Worm (Caenorhabditis elegans) whole organism, L2 larva: ENCODE measurements around the gene C33D9.3.

Experiments used
- C34F6.9 ChIP-seq: fragments of 150-350 bp; optimal IDR thresholded peaks from 2 replicates; lab custom pipeline; 2014; ENCODE audit warnings: missing biosample characterization, missing genetic modification characterization
- F13H6.1 ChIP-seq: sonication (generic microtip); optimal IDR thresholded peaks from 2 replicates; lab custom pipeline; 2016; ENCODE audit warnings: missing genetic modification characterization, missing compliant biosample characterization
- alr-1 ChIP-seq: fragments of 150-350 bp; optimal IDR thresholded peaks from 2 replicates; lab custom pipeline; 2014; ENCODE audit warnings: missing biosample characterization, missing genetic modification characterization
- ama-1 ChIP-seq: fragments of 150-350 bp; optimal IDR thresholded peaks from 2 replicates; lab custom pipeline; 2018; ENCODE audit warnings: inconsistent platforms
- ceh-16 ChIP-seq: fragments of 150-350 bp; optimal IDR thresholded peaks from 2 replicates; lab custom pipeline; 2014; ENCODE audit warnings: missing biosample characterization, missing genetic modification characterization
- ceh-82 ChIP-seq: fragments of 150-350 bp; optimal IDR thresholded peaks from 2 replicates; lab custom pipeline; 2014; ENCODE audit warnings: missing biosample characterization, missing genetic modification characterization
- crh-2 ChIP-seq: sonication (generic microtip); optimal IDR thresholded peaks from 2 replicates; lab custom pipeline; 2017; ENCODE audit warnings: missing biosample characterization, missing genetic modification characterization
- dmd-4 ChIP-seq: sonication (generic microtip); optimal IDR thresholded peaks from 2 replicates; lab custom pipeline; 2017; ENCODE audit warnings: missing biosample characterization, missing genetic modification characterization
- egl-27 ChIP-seq: sonication (generic microtip); optimal IDR thresholded peaks from 3 replicates; lab custom pipeline; 2017; ENCODE audit warnings: missing biosample characterization, missing genetic modification reagents, missing genetic modification characterization
- elt-1 ChIP-seq: fragments of 150-350 bp; optimal IDR thresholded peaks from 2 replicates; lab custom pipeline; 2014; ENCODE audit warnings: missing biosample characterization, missing genetic modification characterization
- elt-3 ChIP-seq: sonication (generic microtip); optimal IDR thresholded peaks from 2 replicates; lab custom pipeline; 2017; ENCODE audit warnings: missing biosample characterization, missing genetic modification characterization
- fos-1 ChIP-seq: fragments of 150-350 bp; optimal IDR thresholded peaks from 2 replicates; lab custom pipeline; 2014; ENCODE audit warnings: missing biosample characterization, missing genetic modification characterization
- lin-11 ChIP-seq: fragments of 150-350 bp; sonication (generic microtip); optimal IDR thresholded peaks from 2 replicates; lab custom pipeline; 2014; ENCODE audit warnings: missing biosample characterization, missing genetic modification characterization, inconsistent platforms, mixed read lengths
- lin-13 ChIP-seq: fragments of 150-350 bp; optimal IDR thresholded peaks from 2 replicates; lab custom pipeline; 2014; ENCODE audit warnings: missing biosample characterization, missing genetic modification reagents, missing genetic modification characterization
- lin-39 ChIP-seq: fragments of 150-350 bp; optimal IDR thresholded peaks from 2 replicates; lab custom pipeline; 2014; ENCODE audit warnings: missing biosample characterization, missing genetic modification reagents, missing genetic modification characterization
- lsy-2 ChIP-seq, 2 experiments: fragments of 150-350 bp in 1 of 2; sonication (generic microtip) in 1 of 2; optimal IDR thresholded peaks; 2 replicates each; lab custom pipeline; 2014 to 2017; ENCODE audit warnings: missing biosample characterization in 2 of 2, missing genetic modification characterization in 2 of 2
- mab-5 ChIP-seq: fragments of 150-350 bp; optimal IDR thresholded peaks from 2 replicates; lab custom pipeline; 2014; ENCODE audit warnings: missing biosample characterization, missing genetic modification characterization
- mbf-1 ChIP-seq: sonication (generic microtip); optimal IDR thresholded peaks from 2 replicates; lab custom pipeline; 2017; ENCODE audit warnings: missing biosample characterization, missing genetic modification characterization
- nhr-10 ChIP-seq: sonication (generic microtip); optimal IDR thresholded peaks from 2 replicates; lab custom pipeline; 2017; ENCODE audit warnings: missing biosample characterization, missing genetic modification characterization
- nhr-129 ChIP-seq: fragments of 150-350 bp; optimal IDR thresholded peaks from 2 replicates; lab custom pipeline; 2014; ENCODE audit warnings: missing biosample characterization, missing genetic modification characterization
- nhr-21 ChIP-seq: fragments of 150-350 bp; optimal IDR thresholded peaks from 2 replicates; lab custom pipeline; 2014; ENCODE audit warnings: missing biosample characterization, missing genetic modification characterization
- nhr-23 ChIP-seq: fragments of 150-350 bp; optimal IDR thresholded peaks from 2 replicates; lab custom pipeline; 2014; ENCODE audit warnings: missing biosample characterization, missing genetic modification reagents, missing genetic modification characterization
- nhr-237 ChIP-seq: fragments of 150-350 bp; optimal IDR thresholded peaks from 2 replicates; lab custom pipeline; 2014; ENCODE audit warnings: missing biosample characterization, missing genetic modification characterization
- nhr-25 ChIP-seq: fragments of 150-350 bp; sonication (generic microtip); optimal IDR thresholded peaks from 3 replicates; lab custom pipeline; 2014; ENCODE audit warnings: missing biosample characterization, missing genetic modification characterization
- nhr-6 ChIP-seq: fragments of 150-350 bp; optimal IDR thresholded peaks from 2 replicates; lab custom pipeline; 2014; ENCODE audit warnings: missing biosample characterization, missing genetic modification characterization
- nhr-77 ChIP-seq: fragments of 150-350 bp; optimal IDR thresholded peaks from 2 replicates; lab custom pipeline; 2014; ENCODE audit warnings: missing biosample characterization, missing genetic modification characterization
- peb-1 ChIP-seq: fragments of 150-350 bp; optimal IDR thresholded peaks from 2 replicates; lab custom pipeline; 2014; ENCODE audit warnings: missing biosample characterization, missing genetic modification characterization
- sma-3 ChIP-seq: sonication (generic microtip); optimal IDR thresholded peaks from 2 replicates; lab custom pipeline; 2016; ENCODE audit warnings: missing genetic modification reagents, missing genetic modification characterization, missing compliant biosample characterization
- sma-9 ChIP-seq, 2 experiments: fragments of 150-350 bp in 1 of 2; sonication (generic microtip) in 1 of 2; optimal IDR thresholded peaks; 2 replicates each; lab custom pipeline; 2014 to 2016; ENCODE audit warnings: missing genetic modification characterization in 2 of 2, mild to moderate bottlenecking in 1 of 2, missing biosample characterization in 1 of 2, missing compliant biosample characterization in 1 of 2, missing genetic modification reagents in 1 of 2, moderate library complexity in 1 of 2
- snpc-4 ChIP-seq: fragments of 150-350 bp; optimal IDR thresholded peaks from 2 replicates; lab custom pipeline; 2014; ENCODE audit warnings: missing biosample characterization, missing genetic modification characterization
- unc-55 ChIP-seq: fragments of 150-350 bp; sonication (generic microtip); optimal IDR thresholded peaks from 3 replicates; lab custom pipeline; 2014; ENCODE audit warnings: missing biosample characterization, missing genetic modification reagents, missing genetic modification characterization
- unc-62 ChIP-seq: fragments of 150-350 bp; optimal IDR thresholded peaks from 2 replicates; lab custom pipeline; 2014; ENCODE audit warnings: missing biosample characterization, missing genetic modification reagents, missing genetic modification characterization
- zag-1 ChIP-seq: fragments of 150-350 bp; optimal IDR thresholded peaks from 2 replicates; lab custom pipeline; 2014; ENCODE audit warnings: missing biosample characterization, missing genetic modification characterization
- ztf-1 ChIP-seq: fragments of 200-800 bp; sonication (Bioruptor generic); conservative IDR thresholded peaks from 2 replicates; pipeline ENCODE4 v1.3.6; 2022; ENCODE audit warnings: missing genetic modification characterization, missing compliant biosample characterization
- ztf-11 ChIP-seq: sonication (generic microtip); optimal IDR thresholded peaks from 2 replicates; lab custom pipeline; 2017; ENCODE audit warnings: missing biosample characterization, missing genetic modification characterization
- ztf-4 ChIP-seq: fragments of 150-350 bp; optimal IDR thresholded peaks from 2 replicates; lab custom pipeline; 2014; ENCODE audit warnings: missing biosample characterization, missing genetic modification characterization

C33D9.3 gene

ce11 chrIV:8758620-8759019 is 34.1 kb downstream of the C33D9.3 start (continued):
- TF ChIP-seq ztf-11 (tag; lab: Kevin White, UChicago): no peak
- TF ChIP-seq nhr-10 (tag; lab: Kevin White, UChicago): no peak
- no peak for TF ChIP-seq unc-62
- TF ChIP-seq mab-5 (tag; lab: Kevin White, UChicago): no peak
- TF ChIP-seq nhr-6 (tag; lab: Kevin White, UChicago): no peak
- TF ChIP-seq crh-2 (tag; lab: Kevin White, UChicago): peak; percentile 50
- TF ChIP-seq nhr-237 (tag; lab: Kevin White, UChicago): no peak
- no peak for TF ChIP-seq sma-3 (GFP tag; lab: Kevin White, UChicago)
- no peak for TF ChIP-seq ztf-4
- TF ChIP-seq fos-1 (tag; lab: Kevin White, UChicago): peak; percentile 26
- no peak for TF ChIP-seq peb-1 (tag; lab: Kevin White, UChicago)
- no peak for TF ChIP-seq dmd-4 (tag; lab: Kevin White, UChicago)
- no peak for TF ChIP-seq nhr-77
- no peak for TF ChIP-seq alr-1 (tag; lab: Kevin White, UChicago)

DNA sequence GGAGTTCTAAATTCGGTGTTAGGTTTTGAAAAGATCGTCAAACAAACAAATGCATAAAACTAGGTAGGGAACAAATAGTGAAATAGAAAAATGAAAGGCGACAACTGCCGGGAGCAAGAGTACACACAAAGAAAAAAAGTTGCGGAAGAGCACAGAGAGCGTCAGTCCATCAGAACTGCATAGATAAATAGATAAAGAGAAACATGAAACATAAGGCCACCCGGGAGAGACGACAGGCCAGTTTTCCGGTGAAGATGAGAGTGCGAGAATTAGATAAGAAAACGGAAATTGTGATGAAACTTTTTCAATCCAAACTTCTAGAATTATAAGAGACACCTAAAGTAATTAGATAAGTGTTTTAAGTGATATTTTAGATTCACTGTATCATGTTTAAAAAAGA is 35.0 kb downstream of the C33D9.3 start:
- TF ChIP-seq egl-27 (tag; lab: Kevin White, UChicago): no peak
- TF ChIP-seq ceh-16 (tag; lab: Kevin White, UChicago): no peak
- peak; percentile 90 for TF ChIP-seq fos-1 (tag; lab: Kevin White, UChicago)
- TF ChIP-seq unc-55 (GFP tag; lab: Kevin White, UChicago): peak; percentile 12
- peak; percentile 64 for TF ChIP-seq F13H6.1 (tag; lab: Kevin White, UChicago)
- no peak for TF ChIP-seq lin-39 (tag; lab: Kevin White, UChicago)
- TF ChIP-seq sma-9 (GFP tag; optimal IDR thresholded peaks at IDR 0.05; lab: Kevin White, UChicago): peak; percentile 14
- TF ChIP-seq sma-9 (tag; optimal IDR thresholded peaks at IDR 0.05; lab: Kevin White, UChicago): no peak
- TF ChIP-seq crh-2 (tag; lab: Kevin White, UChicago): peak; percentile 35
- no peak for TF ChIP-seq lsy-2 (tag; optimal IDR thresholded peaks at IDR 0.05; lab: Kevin White, UChicago)
- peak; percentile 26 for TF ChIP-seq nhr-129 (tag; lab: Kevin White, UChicago)
- no peak for TF ChIP-seq nhr-77
- peak; percentile 7 for TF ChIP-seq C34F6.9 (tag; lab: Kevin White, UChicago)

- TF ChIP-seq snpc-4 (tag; lab: Kevin White, UChicago): no peak
- no peak for TF ChIP-seq fos-1 (tag; lab: Kevin White, UChicago)
- no peak for TF ChIP-seq sma-9 (GFP tag; optimal IDR thresholded peaks at IDR 0.05; lab: Kevin White, UChicago)
- no peak for TF ChIP-seq sma-9 (tag; optimal IDR thresholded peaks at IDR 0.05; lab: Kevin White, UChicago)
- TF ChIP-seq crh-2 (tag; lab: Kevin White, UChicago): no peak
- TF ChIP-seq ztf-4: no peak
- no peak for TF ChIP-seq ama-1 (lab: Kevin White, UChicago)
- TF ChIP-seq ztf-1 (GFP tag; lab: Robert Waterston, UW): no peak
- no peak for TF ChIP-seq unc-62
- no peak for TF ChIP-seq lin-13
- no peak for TF ChIP-seq nhr-25 (tag; lab: Kevin White, UChicago)
- no peak for TF ChIP-seq nhr-129 (tag; lab: Kevin White, UChicago)
- TF ChIP-seq ceh-82 (tag; lab: Kevin White, UChicago): no peak
- TF ChIP-seq F13H6.1 (tag; lab: Kevin White, UChicago): no peak
- no peak for TF ChIP-seq lsy-2 (tag; optimal IDR thresholded peaks at IDR 0.05; lab: Kevin White, UChicago)
- no peak for TF ChIP-seq lin-11 (tag; lab: Kevin White, UChicago)
- no peak for TF ChIP-seq mbf-1 (tag; lab: Kevin White, UChicago)
- TF ChIP-seq dmd-4 (tag; lab: Kevin White, UChicago): no peak
- no peak for TF ChIP-seq elt-1 (tag; lab: Kevin White, UChicago)
Observed at ce11 chrIV:8754727-8755126, 38.0 kb downstream of the C33D9.3 start, which contains the start of gene elli-1. TSS of gene elli-1 (minus strand) at chrIV:8754827.

ce11 chrIV:8754146-8754545 is 38.6 kb downstream of the C33D9.3 start:
- TF ChIP-seq nhr-237 (tag; lab: Kevin White, UChicago) (no peak), nhr-6 (tag; lab: Kevin White, UChicago) (no peak), elt-3 (tag; lab: Kevin White, UChicago) (no peak), nhr-21 (tag; lab: Kevin White, UChicago) (no peak), nhr-23 (tag; lab: Kevin White, UChicago) (no peak), sma-9 (GFP tag; optimal IDR thresholded peaks at IDR 0.05; lab: Kevin White, UChicago) (no peak), sma-9 (tag; optimal IDR thresholded peaks at IDR 0.05; lab: Kevin White, UChicago) (no peak), nhr-10 (tag; lab: Kevin White, UChicago) (no peak), lin-13 (no peak), C34F6.9 (tag; lab: Kevin White, UChicago) (no peak), elt-1 (tag; lab: Kevin White, UChicago) (no peak), zag-1 (tag; lab: Kevin White, UChicago) (no peak), fos-1 (tag; lab: Kevin White, UChicago) (no peak)
- TF ChIP-seq, all 48 proteins: peak for 0
